Worm (Caenorhabditis elegans): ENCODE data around the gene ufd-1.

DNA sequence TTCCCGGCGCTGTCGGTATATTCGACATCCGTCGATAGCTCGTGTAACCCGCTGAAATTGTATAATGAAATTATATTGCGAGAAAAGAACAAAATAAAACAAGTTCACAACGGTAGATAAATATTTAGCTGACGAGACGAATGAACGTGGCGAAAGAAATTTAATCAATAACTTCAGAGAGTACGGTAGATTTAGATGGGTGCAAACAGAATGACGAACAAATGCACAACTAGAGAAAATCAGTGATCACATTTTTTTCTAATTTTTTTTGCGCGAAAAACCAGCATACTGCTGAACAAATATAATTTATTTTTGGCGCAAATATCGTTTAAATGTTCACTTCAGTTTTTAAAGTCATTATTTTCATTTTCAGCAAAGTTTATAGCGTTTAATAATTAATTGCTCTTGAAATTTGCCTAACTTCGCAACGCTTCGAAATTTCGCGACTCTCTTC is 30.1 kb upstream of the ufd-1 start, which contains the start of gene sec-24.2:
- TF ChIP-seq unc-62 (GFP tag; optimal IDR thresholded peaks at IDR 0.05 in 1 of 2) (no peak), unc-62 (tag; optimal IDR thresholded peaks at IDR 0.05) (no peak), lin-13 (GFP tag; optimal IDR thresholded peaks at IDR 0.05) (no peak), dpl-1 (GFP tag; optimal IDR thresholded peaks at IDR 0.05) (no peak), hmg-1.1 (GFP tag; IDR thresholded peaks at IDR 0.05) (no peak)
